Worm (Caenorhabditis elegans): ENCODE results near the gene atfs-1.

The atfs-1 gene

ce11 chrV:14226373-14226772, 32.9 kb downstream of the atfs-1 start, which contains the start of gene nep-21:
Gene nep-21 (minus strand): TSS chrV:14226473.
- no peak for TF ChIP-seq him-1 (tag; optimal IDR thresholded peaks at IDR 0.05)
- no peak for TF ChIP-seq W03F9.2 (tag; optimal IDR thresholded peaks at IDR 0.05)
- TF ChIP-seq dao-5 (tag; optimal IDR thresholded peaks at IDR 0.05): no peak

DNA sequence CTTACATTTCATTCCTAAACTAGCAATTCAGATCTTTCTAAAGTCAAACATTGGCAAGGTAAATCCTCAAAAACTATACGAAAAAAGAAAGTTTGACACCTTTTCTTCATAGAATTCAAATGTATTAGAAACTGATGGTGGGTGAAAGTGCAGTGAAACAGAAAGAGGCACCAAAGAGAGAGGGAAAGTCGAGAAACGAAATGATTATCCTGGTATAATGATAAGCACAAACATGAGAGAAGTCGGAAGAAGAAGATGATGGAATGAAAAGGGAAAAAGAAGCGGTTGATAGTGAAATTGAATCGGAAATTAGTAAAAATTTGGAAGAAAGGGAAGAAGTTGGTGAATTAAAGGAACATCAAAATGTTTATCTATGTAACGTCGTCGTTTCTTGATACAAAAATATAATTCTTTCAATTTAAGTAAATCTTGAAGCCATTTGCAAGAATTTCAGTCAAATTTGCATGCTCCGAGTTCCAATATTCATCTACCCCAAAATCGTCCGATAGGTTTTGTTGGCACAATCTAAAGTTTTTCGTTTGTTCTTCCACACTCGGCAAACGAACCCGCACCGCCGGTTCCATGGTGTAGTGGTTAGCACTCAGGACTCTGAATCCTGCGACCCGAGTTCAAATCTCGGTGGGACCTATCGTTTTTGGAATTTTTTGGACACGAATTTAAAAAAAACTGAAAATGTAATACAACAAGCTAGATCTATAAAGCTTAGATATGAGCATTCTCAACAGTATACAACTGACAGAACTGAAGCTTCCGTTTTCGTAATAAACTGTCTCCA, 37.5 kb downstream of the atfs-1 start:
- TF ChIP-seq dao-5 (tag; optimal IDR thresholded peaks at IDR 0.05) (no peak), him-1 (tag; optimal IDR thresholded peaks at IDR 0.05) (no peak), W03F9.2 (tag; optimal IDR thresholded peaks at IDR 0.05) (no peak)

- no peak for TF ChIP-seq W03F9.2 (tag; optimal IDR thresholded peaks at IDR 0.05)
- no peak for TF ChIP-seq dao-5 (tag; optimal IDR thresholded peaks at IDR 0.05)
- TF ChIP-seq him-1 (tag; optimal IDR thresholded peaks at IDR 0.05): no peak
These were observed 38.2 kb downstream of the atfs-1 start for ce11 chrV:14231656-14232055.

DNA sequence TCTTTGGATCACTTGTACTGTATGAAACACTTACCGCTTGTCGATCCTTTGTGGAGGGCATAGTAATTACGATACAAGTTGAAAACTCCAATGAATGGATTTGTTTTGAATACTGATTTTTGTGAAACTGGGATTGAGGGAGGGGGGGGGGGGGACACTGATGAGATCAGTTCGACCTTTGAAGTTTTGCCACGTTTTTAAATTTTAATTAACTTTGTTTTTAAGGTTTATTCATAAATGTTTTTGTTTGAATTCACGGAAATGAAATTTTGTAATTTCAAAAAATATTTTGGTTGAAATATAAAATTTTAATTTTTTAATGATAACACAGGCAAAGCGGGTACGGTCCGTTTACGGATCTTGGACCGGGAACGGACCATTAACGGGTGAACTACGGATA, 42.5 kb downstream of the atfs-1 start, which contains the start of gene ent-3:
ent-3 (minus strand) TSS at position 101 of the 400 bp plus-strand sequence.
- TF ChIP-seq dao-5 (tag; optimal IDR thresholded peaks at IDR 0.05): no peak
- TF ChIP-seq W03F9.2 (tag; optimal IDR thresholded peaks at IDR 0.05): no peak
- no peak for TF ChIP-seq him-1 (tag; optimal IDR thresholded peaks at IDR 0.05)

ce11 chrV:14240694-14241201, 47.3 kb downstream of the atfs-1 start, which contains the start of gene K02E11.10:
Gene K02E11.10 (minus strand): TSS chrV:14241151.
- no peak for TF ChIP-seq him-1 (tag; optimal IDR thresholded peaks at IDR 0.05)
- no peak for TF ChIP-seq dao-5 (tag; optimal IDR thresholded peaks at IDR 0.05)
- no peak for TF ChIP-seq W03F9.2 (tag; optimal IDR thresholded peaks at IDR 0.05)

DNA sequence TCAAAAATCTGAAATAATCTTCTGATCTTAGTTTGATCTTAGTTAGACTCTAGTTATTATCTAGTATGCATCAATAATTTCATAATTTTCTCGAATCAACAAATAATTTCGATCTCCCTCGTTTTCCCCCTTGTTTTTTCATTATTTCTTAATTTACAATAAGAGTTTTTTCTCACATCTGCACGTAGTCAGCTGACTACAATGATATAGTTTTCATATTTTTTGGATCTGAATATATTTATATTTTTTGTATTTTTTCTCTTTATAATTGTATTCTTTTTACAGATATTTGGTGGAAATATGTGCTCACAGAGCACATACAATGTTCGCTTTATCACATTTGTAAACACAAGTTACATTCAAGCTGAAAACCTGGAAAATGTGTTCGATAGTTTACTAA, 50.4 kb downstream of the atfs-1 start, which contains the start of gene sre-7:
sre-7 (plus strand) TSS at position 301 of the 400 bp plus-strand sequence.
- TF ChIP-seq W03F9.2 (tag; optimal IDR thresholded peaks at IDR 0.05) (no peak), dao-5 (tag; optimal IDR thresholded peaks at IDR 0.05) (no peak), him-1 (tag; optimal IDR thresholded peaks at IDR 0.05) (no peak)

ce11 chrV:14246761-14247160, 53.3 kb downstream of the atfs-1 start, which contains the start of gene K02E11.3:
Gene K02E11.3 (minus strand): TSS chrV:14246861.
- TF ChIP-seq him-1 (tag; optimal IDR thresholded peaks at IDR 0.05): no peak
- TF ChIP-seq W03F9.2 (tag; optimal IDR thresholded peaks at IDR 0.05): no peak
- TF ChIP-seq dao-5 (tag; optimal IDR thresholded peaks at IDR 0.05): no peak
